Worm (Caenorhabditis elegans) whole organism, L3 larva: ENCODE results near the gene T28C12.15.

Experiments used
- ceh-16 ChIP-seq: sonication (generic microtip); optimal IDR thresholded peaks from 2 replicates; lab custom pipeline; 2017; ENCODE audit warnings: missing biosample characterization, missing genetic modification characterization
- ceh-82 ChIP-seq: fragments of 150-350 bp; optimal IDR thresholded peaks from 2 replicates; lab custom pipeline; 2014; ENCODE audit warnings: missing biosample characterization, missing genetic modification characterization
- skn-1 ChIP-seq: fragments of 150-350 bp; optimal IDR thresholded peaks from 2 replicates; lab custom pipeline; 2014; ENCODE audit warnings: missing biosample characterization, missing genetic modification characterization
- unc-62 ChIP-seq: fragments of 150-350 bp; sonication (generic microtip); optimal IDR thresholded peaks from 4 replicates; lab custom pipeline; 2014; ENCODE audit warnings: missing biosample characterization, missing genetic modification reagents, missing genetic modification characterization

DNA sequence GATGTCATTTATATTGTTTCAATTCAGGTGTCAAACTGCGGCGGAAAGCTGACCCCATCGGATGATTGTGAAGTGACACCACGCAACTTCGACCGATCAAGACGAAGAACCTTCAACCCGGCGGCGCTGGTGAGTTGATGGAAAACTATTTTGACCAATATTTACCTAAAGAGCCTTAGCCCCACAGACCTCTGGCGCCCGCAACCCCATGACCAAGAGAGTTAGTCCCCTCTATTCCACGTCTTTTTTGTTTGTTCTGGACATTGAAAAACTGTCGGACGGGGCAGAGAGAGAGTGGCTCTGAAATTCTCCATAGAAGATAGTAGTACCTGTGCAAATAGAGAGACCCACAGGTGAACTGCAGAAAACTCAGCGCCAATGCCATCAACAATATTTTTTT lies 37.1 kb upstream of the T28C12.15 start:
- TF ChIP-seq ceh-16 (no peak), unc-62 (no peak), ceh-82 (tag; lab: Kevin White, UChicago) (no peak), skn-1 (tag; lab: Kevin White, UChicago) (no peak)
